Worm (Caenorhabditis elegans) whole organism, late embryonic: ENCODE measurements around the gene T26H10.2.

Source experiments
- C08G9.2 ChIP-seq: sonication (generic microtip); optimal IDR thresholded peaks from 2 replicates; lab custom pipeline; 2016; ENCODE audit warnings: mild to moderate bottlenecking, missing genetic modification characterization, moderate library complexity, missing compliant biosample characterization
- C38D4.7 ChIP-seq: fragments of 200-800 bp; sonication (Bioruptor generic); optimal IDR thresholded peaks from 2 replicates; lab custom pipeline; 2018; ENCODE audit warnings: mild to moderate bottlenecking, missing genetic modification characterization, moderate library complexity, missing compliant biosample characterization
- F13H6.1 ChIP-seq: sonication (generic microtip); optimal IDR thresholded peaks from 2 replicates; lab custom pipeline; 2016; ENCODE audit warnings: missing genetic modification characterization, missing compliant biosample characterization
- K09A11.1 ChIP-seq: sonication (generic microtip); optimal IDR thresholded peaks from 2 replicates; lab custom pipeline; 2017; ENCODE audit warnings: antibody characterized with exemption, mild to moderate bottlenecking, missing genetic modification characterization, missing compliant biosample characterization; ENCODE audit not compliant: insufficient read depth
- T23F11.4 ChIP-seq: fragments of 200-800 bp; sonication (Bioruptor generic); optimal IDR thresholded peaks from 2 replicates; lab custom pipeline; 2018; ENCODE audit warnings: mild to moderate bottlenecking, missing genetic modification characterization, missing compliant biosample characterization
- ceh-2 ChIP-seq: sonication (generic microtip); optimal IDR thresholded peaks from 2 replicates; lab custom pipeline; 2016; ENCODE audit warnings: missing genotype, missing genetic modification characterization, missing compliant biosample characterization
- ceh-22 ChIP-seq: sonication (generic microtip); optimal IDR thresholded peaks from 2 replicates; lab custom pipeline; 2017; ENCODE audit warnings: missing biosample characterization, missing genetic modification characterization
- ceh-24 ChIP-seq: sonication (generic microtip); optimal IDR thresholded peaks from 2 replicates; lab custom pipeline; 2016; ENCODE audit warnings: mild to moderate bottlenecking, missing genetic modification characterization, missing compliant biosample characterization
- ceh-30 ChIP-seq: fragments of 150-350 bp; optimal IDR thresholded peaks from 2 replicates; lab custom pipeline; 2014; ENCODE audit warnings: missing biosample characterization, missing genetic modification characterization
- ceh-48 ChIP-seq: sonication (generic microtip); optimal IDR thresholded peaks from 2 replicates; lab custom pipeline; 2016; ENCODE audit warnings: missing genetic modification characterization, inconsistent platforms, missing compliant biosample characterization
- ceh-6 ChIP-seq: fragments of 200-800 bp; sonication (Bioruptor generic); optimal IDR thresholded peaks from 2 replicates; lab custom pipeline; 2018; ENCODE audit warnings: mild to moderate bottlenecking, missing genetic modification characterization, missing compliant biosample characterization
- che-1 ChIP-seq: sonication (generic microtip); optimal IDR thresholded peaks from 2 replicates; lab custom pipeline; 2016; ENCODE audit warnings: mild to moderate bottlenecking, missing genetic modification characterization, missing compliant biosample characterization
- dve-1 ChIP-seq: sonication (generic microtip); optimal IDR thresholded peaks from 2 replicates; lab custom pipeline; 2017; ENCODE audit warnings: antibody characterized with exemption, mild to moderate bottlenecking, missing genetic modification characterization, missing compliant biosample characterization
- elt-2 ChIP-seq: sonication (generic microtip); optimal IDR thresholded peaks from 2 replicates; lab custom pipeline; 2016; ENCODE audit warnings: missing genetic modification reagents, missing genetic modification characterization, missing compliant biosample characterization
- elt-4 ChIP-seq: sonication (generic microtip); optimal IDR thresholded peaks from 2 replicates; lab custom pipeline; 2016; ENCODE audit warnings: missing genetic modification characterization, missing compliant biosample characterization
- eyg-1 ChIP-seq: sonication (generic microtip); optimal IDR thresholded peaks from 2 replicates; lab custom pipeline; 2016; ENCODE audit warnings: missing genotype, missing genetic modification characterization, missing compliant biosample characterization
- fkh-10 ChIP-seq: fragments of 150-350 bp; optimal IDR thresholded peaks from 2 replicates; lab custom pipeline; 2014; ENCODE audit warnings: missing biosample characterization, missing genetic modification reagents, missing genetic modification characterization
- fkh-6 ChIP-seq: sonication (generic microtip); optimal IDR thresholded peaks from 2 replicates; lab custom pipeline; 2016; ENCODE audit warnings: missing genetic modification characterization, missing compliant biosample characterization
- gmeb-2 ChIP-seq: sonication (generic microtip); optimal IDR thresholded peaks from 2 replicates; lab custom pipeline; 2016; ENCODE audit warnings: missing genetic modification characterization, inconsistent platforms, missing compliant biosample characterization
- hlh-6 ChIP-seq: sonication (generic microtip); optimal IDR thresholded peaks from 2 replicates; lab custom pipeline; 2016; ENCODE audit warnings: missing genotype, missing genetic modification characterization, missing compliant biosample characterization
- lim-6 ChIP-seq: sonication (generic microtip); optimal IDR thresholded peaks from 2 replicates; lab custom pipeline; 2016; ENCODE audit warnings: missing genetic modification characterization, missing compliant biosample characterization
- madf-2 ChIP-seq: sonication (generic microtip); optimal IDR thresholded peaks from 2 replicates; lab custom pipeline; 2017; ENCODE audit warnings: missing genetic modification characterization, missing compliant biosample characterization
- mec-3 ChIP-seq: sonication (generic microtip); optimal IDR thresholded peaks from 2 replicates; lab custom pipeline; 2016; ENCODE audit warnings: borderline replicate concordance, missing genetic modification characterization, missing compliant biosample characterization
- nhr-11 ChIP-seq: fragments of 150-350 bp; optimal IDR thresholded peaks from 2 replicates; lab custom pipeline; 2014; ENCODE audit warnings: missing biosample characterization, missing genetic modification characterization
- npax-4 ChIP-seq: sonication (generic microtip); optimal IDR thresholded peaks from 2 replicates; lab custom pipeline; 2016; ENCODE audit warnings: missing genetic modification characterization, missing compliant biosample characterization
- odd-2 ChIP-seq: sonication (generic microtip); optimal IDR thresholded peaks from 2 replicates; lab custom pipeline; 2017; ENCODE audit warnings: antibody characterized with exemption, mild to moderate bottlenecking, missing genetic modification characterization, missing compliant biosample characterization
- pag-3 ChIP-seq: sonication (generic microtip); optimal IDR thresholded peaks from 2 replicates; lab custom pipeline; 2016; ENCODE audit warnings: missing compliant biosample characterization, missing genetic modification characterization, borderline replicate concordance
- pax-1 ChIP-seq: fragments of 150-350 bp; optimal IDR thresholded peaks from 2 replicates; lab custom pipeline; 2014; ENCODE audit warnings: missing biosample characterization, missing genetic modification characterization
- pha-2 ChIP-seq: sonication (generic microtip); optimal IDR thresholded peaks from 2 replicates; lab custom pipeline; 2017; ENCODE audit warnings: mild to moderate bottlenecking, missing genetic modification characterization, missing compliant biosample characterization
- sox-4 ChIP-seq: sonication (generic microtip); optimal IDR thresholded peaks from 2 replicates; lab custom pipeline; 2017; ENCODE audit warnings: mild to moderate bottlenecking, missing genetic modification characterization, inconsistent platforms, missing compliant biosample characterization
- syd-9 ChIP-seq: sonication (generic microtip); optimal IDR thresholded peaks from 2 replicates; lab custom pipeline; 2016; ENCODE audit warnings: mild to moderate bottlenecking, missing genetic modification characterization, moderate library complexity, missing compliant biosample characterization
- tbx-7 ChIP-seq: sonication (generic microtip); optimal IDR thresholded peaks from 2 replicates; lab custom pipeline; 2016; ENCODE audit warnings: missing genotype, missing genetic modification characterization, missing compliant biosample characterization
- ttx-3 ChIP-seq: sonication (generic microtip); optimal IDR thresholded peaks from 2 replicates; lab custom pipeline; 2016; ENCODE audit warnings: missing genetic modification reagents, missing genetic modification characterization, missing compliant biosample characterization
- unc-42 ChIP-seq: sonication (generic microtip); optimal IDR thresholded peaks from 2 replicates; lab custom pipeline; 2016; ENCODE audit warnings: missing genotype, missing genetic modification characterization, missing compliant biosample characterization
- zip-5 ChIP-seq: sonication (generic microtip); optimal IDR thresholded peaks from 2 replicates; lab custom pipeline; 2016; ENCODE audit warnings: missing genetic modification characterization, missing compliant biosample characterization

The T26H10.2 gene

ce11 chrV:11412125-11412524, 12.3 kb downstream of the T26H10.2 start:
- TF ChIP-seq elt-2 (peak; percentile 63), dve-1 (tag; lab: Kevin White, UChicago) (no peak)

DNA sequence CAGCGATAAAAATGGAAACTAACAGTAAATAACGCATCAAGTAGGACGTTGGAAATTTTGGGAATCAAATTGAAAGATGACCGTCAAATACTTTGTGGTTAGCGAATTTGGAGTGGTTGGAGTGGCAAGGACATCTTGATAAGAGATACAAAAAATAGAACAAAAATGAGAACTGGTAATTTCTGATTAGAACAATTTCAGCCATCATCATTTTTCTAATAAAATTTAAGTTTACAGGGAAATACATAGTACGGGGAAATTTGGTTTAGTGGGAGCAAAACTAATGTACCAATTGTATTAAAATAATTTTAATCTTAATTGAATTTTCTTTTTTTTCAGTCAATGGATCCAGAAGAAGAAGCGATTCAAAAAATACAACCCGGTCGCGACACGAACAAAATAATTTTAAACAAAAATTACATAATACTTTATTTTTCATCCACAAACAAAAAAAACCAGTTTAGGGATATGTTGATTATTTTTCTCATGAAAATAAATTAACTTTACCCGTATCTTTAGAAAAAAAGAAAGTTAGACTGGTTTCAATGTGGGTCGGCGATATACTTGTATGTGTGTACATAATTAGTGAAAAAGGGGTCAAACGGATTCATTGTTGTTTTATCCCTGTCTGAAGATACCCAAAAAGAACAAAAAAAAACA, 13.4 kb downstream of the T26H10.2 start, which contains the start of the genes K03B8.8 and grl-3:
TSS of gene K03B8.8 (minus strand) at position 101 of the 660 bp plus-strand sequence.
TSS of gene grl-3 (plus strand) at position 610 of the 660 bp plus-strand sequence.
- TF ChIP-seq madf-2 (tag; lab: Kevin White, UChicago) = no peak
- no peak for TF ChIP-seq C38D4.7
- TF ChIP-seq fkh-6 (tag; lab: Kevin White, UChicago) = no peak
- TF ChIP-seq fkh-10 (GFP tag; lab: Kevin White, UChicago) = no peak
- no peak for TF ChIP-seq hlh-6
- TF ChIP-seq syd-9 (tag; lab: Kevin White, UChicago) = no peak

- no peak for TF ChIP-seq ceh-48
- TF ChIP-seq nhr-11 (tag; lab: Kevin White, UChicago) = no peak
- TF ChIP-seq madf-2 (tag; lab: Kevin White, UChicago) = no peak
- no peak for TF ChIP-seq ceh-24
- TF ChIP-seq F13H6.1 = no peak
- TF ChIP-seq ceh-6 (GFP tag; lab: Kevin White, UChicago) = no peak
- TF ChIP-seq npax-4 = no peak
- no peak for TF ChIP-seq odd-2 (tag; lab: Kevin White, UChicago)
- no peak for TF ChIP-seq eyg-1 (tag; lab: Kevin White, UChicago)
- no peak for TF ChIP-seq pha-2 (tag; lab: Kevin White, UChicago)
- TF ChIP-seq dve-1 (tag; lab: Kevin White, UChicago) = no peak
- no peak for TF ChIP-seq ceh-30 (tag; lab: Kevin White, UChicago)
- no peak for TF ChIP-seq zip-5 (tag; lab: Kevin White, UChicago)
- no peak for TF ChIP-seq gmeb-2 (tag; lab: Kevin White, UChicago)
- TF ChIP-seq K09A11.1 (tag; lab: Kevin White, UChicago) = no peak
- TF ChIP-seq, all 69 proteins: peak for 0
These were observed 17.2 kb downstream of the T26H10.2 start, which contains the start of gene K03B8.6 for ce11 chrV:11407251-11407650. Gene K03B8.6 (plus strand): TSS chrV:11407584.

DNA sequence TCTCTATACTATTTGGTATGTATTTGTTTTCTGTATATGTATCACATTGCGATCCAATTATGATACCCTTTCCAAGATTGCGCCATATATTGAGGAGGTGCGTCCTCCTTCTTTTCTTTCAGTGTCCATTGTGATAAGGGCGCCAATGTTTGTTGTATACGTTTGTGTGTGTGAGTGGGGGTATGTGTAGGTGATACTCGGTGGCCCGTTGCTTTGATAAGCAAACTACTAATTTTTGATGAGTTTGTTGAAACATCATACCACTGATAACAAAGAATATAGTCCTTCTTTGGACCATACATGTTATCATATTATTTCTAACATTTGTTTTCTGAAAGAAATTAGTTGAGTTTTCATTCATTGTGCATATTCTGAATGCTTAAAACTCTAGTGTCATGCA, 20.8 kb downstream of the T26H10.2 start:
- no peak for TF ChIP-seq che-1
- no peak for TF ChIP-seq C08G9.2 (tag; lab: Kevin White, UChicago)
- TF ChIP-seq elt-2 = peak; percentile 93

DNA sequence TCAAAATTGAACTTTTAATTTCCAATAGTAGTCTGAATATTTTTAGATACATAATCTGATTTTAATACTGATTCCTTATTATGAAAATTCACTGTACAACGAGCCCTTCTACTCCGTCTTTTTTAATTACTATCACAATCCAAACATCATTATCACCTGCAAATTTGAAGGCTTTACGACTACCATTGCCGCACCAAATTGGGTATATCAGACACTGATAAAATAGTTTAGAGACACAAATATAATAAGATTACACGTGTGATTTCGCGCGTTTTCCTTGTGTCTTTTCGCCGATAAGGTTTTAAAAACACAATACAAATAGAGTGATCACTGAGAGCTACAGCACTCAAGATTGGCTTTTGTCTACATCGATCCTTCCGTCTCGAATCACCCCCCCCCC, 21.4 kb downstream of the T26H10.2 start:
- TF ChIP-seq pax-1 (tag; lab: Kevin White, UChicago) (no peak), elt-2 (peak; percentile 90)

DNA sequence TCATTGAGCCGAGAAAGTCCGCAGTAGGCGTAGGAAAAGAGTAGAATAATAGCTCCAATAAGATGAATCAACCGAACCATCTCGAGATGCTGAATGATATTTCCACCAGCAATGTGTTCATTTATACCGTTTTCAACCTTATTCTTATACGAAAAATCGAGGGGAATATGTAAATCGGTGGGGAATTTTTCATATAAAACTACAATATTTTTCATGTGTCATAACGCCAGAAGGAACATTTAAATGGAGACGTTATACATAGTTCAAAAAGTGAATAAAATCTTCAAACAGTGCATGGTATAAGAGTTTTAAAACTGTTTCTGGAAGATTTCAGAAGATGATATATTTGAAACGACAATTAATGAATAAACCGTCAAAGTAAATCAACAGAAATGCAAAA, 21.9 kb downstream of the T26H10.2 start, which contains the start of gene nas-19:
TSS of gene nas-19 (minus strand) at position 101 of the 400 bp plus-strand sequence.
- no peak for TF ChIP-seq sox-4 (tag; lab: Kevin White, UChicago)
- TF ChIP-seq che-1 = no peak
- no peak for TF ChIP-seq unc-42 (tag; lab: Kevin White, UChicago)
- TF ChIP-seq nhr-11 (tag; lab: Kevin White, UChicago) = no peak
- no peak for TF ChIP-seq tbx-7 (tag; lab: Kevin White, UChicago)
- TF ChIP-seq elt-4 (tag; lab: Kevin White, UChicago) = no peak
- no peak for TF ChIP-seq odd-2 (tag; lab: Kevin White, UChicago)

DNA sequence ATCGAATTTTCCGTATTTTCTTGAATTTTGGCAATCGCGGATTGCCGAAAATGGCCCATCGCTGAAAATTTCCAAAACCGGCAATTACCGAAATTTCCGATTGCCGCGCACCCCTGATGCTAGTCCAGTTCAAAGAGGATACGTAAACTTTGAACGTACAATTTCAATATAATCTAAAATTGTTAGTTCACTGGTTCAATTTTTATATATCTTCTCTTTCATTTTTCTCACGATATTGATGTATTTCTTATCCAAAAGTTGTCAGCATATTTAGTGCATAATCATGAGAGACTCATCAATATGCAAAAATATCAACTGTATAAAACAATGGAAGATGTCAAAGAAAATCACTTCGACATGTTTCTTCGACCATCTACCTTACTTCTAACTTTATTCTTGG, 25.8 kb downstream of the T26H10.2 start, which contains the start of gene nas-17:
TSS of gene nas-17 (plus strand) at position 301 of the 400 bp plus-strand sequence.
- TF ChIP-seq K09A11.1 (tag; lab: Kevin White, UChicago) (no peak), dve-1 (tag; lab: Kevin White, UChicago) (no peak), ceh-2 (no peak), gmeb-2 (tag; lab: Kevin White, UChicago) (no peak), lim-6 (tag; lab: Kevin White, UChicago) (no peak), ceh-22 (tag; lab: Kevin White, UChicago) (no peak), mec-3 (tag; lab: Kevin White, UChicago) (no peak), pag-3 (tag; lab: Kevin White, UChicago) (no peak), madf-2 (tag; lab: Kevin White, UChicago) (no peak), T23F11.4 (GFP tag; lab: Kevin White, UChicago) (no peak), tbx-7 (tag; lab: Kevin White, UChicago) (no peak), ttx-3 (tag; lab: Kevin White, UChicago) (no peak), C08G9.2 (tag; lab: Kevin White, UChicago) (no peak), C38D4.7 (no peak)
- TF ChIP-seq, all 69 proteins: peak for 0
